Worm (Caenorhabditis elegans) whole organism, L2 larva: ENCODE measurements around the gene C46F4.3.

Source experiments
- aly-2 ChIP-seq: fragments of 150-350 bp; optimal IDR thresholded peaks from 2 replicates; lab custom pipeline; 2014; ENCODE audit warnings: missing biosample characterization, missing genetic modification characterization
- ama-1 ChIP-seq: fragments of 150-350 bp; optimal IDR thresholded peaks from 2 replicates; lab custom pipeline; 2018; ENCODE audit warnings: inconsistent platforms
- ceh-82 ChIP-seq: fragments of 150-350 bp; optimal IDR thresholded peaks from 2 replicates; lab custom pipeline; 2014; ENCODE audit warnings: missing biosample characterization, missing genetic modification characterization
- egl-27 ChIP-seq: sonication (generic microtip); optimal IDR thresholded peaks from 3 replicates; lab custom pipeline; 2017; ENCODE audit warnings: missing biosample characterization, missing genetic modification reagents, missing genetic modification characterization
- lsy-2 ChIP-seq, 2 experiments: fragments of 150-350 bp in 1 of 2; sonication (generic microtip) in 1 of 2; optimal IDR thresholded peaks; 2 replicates each; lab custom pipeline; 2014 to 2017; ENCODE audit warnings: missing biosample characterization in 2 of 2, missing genetic modification characterization in 2 of 2
- mab-5 ChIP-seq: fragments of 150-350 bp; optimal IDR thresholded peaks from 2 replicates; lab custom pipeline; 2014; ENCODE audit warnings: missing biosample characterization, missing genetic modification characterization
- mdl-1 ChIP-seq, 2 experiments: fragments of 150-350 bp in 1 of 2; sonication (generic microtip) in 1 of 2; optimal IDR thresholded peaks; 2 replicates each; lab custom pipeline; 2017; ENCODE audit warnings: missing biosample characterization in 2 of 2, missing genetic modification characterization in 2 of 2
- nhr-6 ChIP-seq: fragments of 150-350 bp; optimal IDR thresholded peaks from 2 replicates; lab custom pipeline; 2014; ENCODE audit warnings: missing biosample characterization, missing genetic modification characterization
- unc-39 ChIP-seq: fragments of 150-350 bp; optimal IDR thresholded peaks from 2 replicates; lab custom pipeline; 2014; ENCODE audit warnings: missing biosample characterization, missing genetic modification characterization
- unc-62 ChIP-seq: fragments of 150-350 bp; optimal IDR thresholded peaks from 2 replicates; lab custom pipeline; 2014; ENCODE audit warnings: missing biosample characterization, missing genetic modification reagents, missing genetic modification characterization
- zag-1 ChIP-seq: fragments of 150-350 bp; optimal IDR thresholded peaks from 2 replicates; lab custom pipeline; 2014; ENCODE audit warnings: missing biosample characterization, missing genetic modification characterization

DNA sequence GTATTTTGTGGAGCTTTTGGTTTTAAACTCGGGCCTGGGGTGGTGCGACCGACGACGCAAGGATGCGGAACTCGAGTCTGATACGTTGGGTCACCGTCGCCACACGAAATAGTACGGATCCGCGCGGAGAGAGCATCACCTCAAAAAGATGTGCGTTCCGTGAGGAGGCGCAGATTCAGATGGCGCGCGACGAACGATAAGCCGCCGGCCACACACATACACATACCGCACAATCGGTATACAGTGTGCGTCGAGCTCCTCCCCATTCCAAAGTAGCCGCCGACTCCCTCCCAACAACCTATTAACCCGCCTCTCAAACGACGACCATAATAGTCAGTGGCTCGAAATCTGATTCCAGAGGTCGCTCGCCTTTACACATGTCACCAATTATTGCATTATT, 45.5 kb upstream of the C46F4.3 start, which contains the start of gene F49E10.2:
- TF ChIP-seq unc-62 (no peak), ama-1 (no peak), mdl-1 (tag; optimal IDR thresholded peaks at IDR 0.05; lab: Kevin White, UChicago) (no peak), egl-27 (tag; lab: Kevin White, UChicago) (no peak), mab-5 (tag; lab: Kevin White, UChicago) (no peak), nhr-6 (no peak), zag-1 (no peak), lsy-2 (tag; optimal IDR thresholded peaks at IDR 0.05; lab: Kevin White, UChicago) (no peak), ceh-82 (tag; lab: Kevin White, UChicago) (no peak), unc-39 (tag; lab: Kevin White, UChicago) (no peak), aly-2 (no peak)
